Fruit fly (Drosophila melanogaster): ENCODE measurements around the gene omd.
A peak's percentile ranks its signal among the peaks of the same experiment; 100 is the strongest.

Gene omd

DNA sequence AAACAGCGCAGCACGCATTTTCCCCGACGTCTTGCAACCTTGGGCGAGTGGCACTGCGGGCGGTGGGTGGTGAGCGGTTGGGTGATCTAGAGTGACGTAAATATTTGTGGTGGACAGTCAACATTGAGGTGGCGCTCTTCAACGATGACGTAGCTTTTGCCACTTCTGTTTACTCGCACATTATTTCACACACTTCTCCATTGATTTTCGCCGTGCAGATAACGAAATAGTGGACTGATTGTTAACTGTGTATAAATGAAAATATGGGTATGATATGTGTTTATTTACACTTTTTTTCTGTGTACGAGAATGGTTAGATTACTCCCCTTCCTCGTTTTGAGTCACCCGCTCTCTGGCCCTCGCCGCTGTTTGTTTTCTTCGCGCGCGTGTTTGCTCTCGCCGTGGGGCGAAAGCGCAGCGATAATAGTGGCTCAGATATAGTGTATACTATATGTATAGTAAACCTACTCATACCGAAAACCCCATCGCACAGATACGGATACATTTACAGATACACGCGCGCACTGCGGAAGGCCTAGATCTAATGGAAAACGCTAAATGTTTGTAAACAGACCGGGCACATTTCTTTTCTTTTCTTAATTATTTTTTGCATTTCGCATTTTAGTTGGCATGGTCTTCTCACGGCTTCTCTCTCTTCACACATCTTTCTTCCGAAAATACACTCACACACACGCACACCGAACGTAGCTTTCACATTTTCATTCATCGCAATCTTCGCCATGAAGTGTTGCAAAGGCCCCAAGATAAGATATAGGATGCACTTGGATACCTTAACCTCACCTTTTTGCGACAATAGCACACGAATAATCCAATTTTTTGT lies at the start of gene omd:
Gene omd, minus strand, starts transcription at position 840 of the 841 bp plus-strand sequence.
- TF ChIP-seq CG12768 (GFP tag; optimal IDR thresholded peaks at IDR 0.05) (peak; percentile 84), cnc (optimal IDR thresholded peaks at IDR 0.05) (no peak), CG5204 (GFP tag; optimal IDR thresholded peaks at IDR 0.05) (no peak), Mnt (GFP tag; optimal IDR thresholded peaks at IDR 0.05) (peak; percentile 92), CG7045 (GFP tag; optimal IDR thresholded peaks at IDR 0.05) (peak; percentile 77), bab1 (GFP tag; optimal IDR thresholded peaks at IDR 0.05) (no peak), Hr96 (GFP tag; optimal IDR thresholded peaks at IDR 0.05) (peak; percentile 57), CG1620 (GFP tag; optimal IDR thresholded peaks at IDR 0.05) (peak; percentile 8), CG14711 (tag; optimal IDR thresholded peaks at IDR 0.05) (no peak), kay (GFP tag; ENCODE audit: borderline replicate concordance) (peak; percentile 99), Clk (GFP tag; optimal IDR thresholded peaks at IDR 0.05) (peak; percentile 30), tj (GFP tag; optimal IDR thresholded peaks at IDR 0.05) (no peak), CG7101 (tag; optimal IDR thresholded peaks at IDR 0.05) (peak; percentile 76), cic (GFP tag; optimal IDR thresholded peaks at IDR 0.05) (peak; percentile 100), pad (GFP tag; optimal IDR thresholded peaks at IDR 0.05) (peak; percentile 52), CG11617 (GFP tag; optimal IDR thresholded peaks at IDR 0.05) (peak; percentile 65), CG33017 (tag; optimal IDR thresholded peaks at IDR 0.05) (peak; percentile 64), toe (GFP tag; optimal IDR thresholded peaks at IDR 0.05) (peak; percentile 25), Crg-1 (GFP tag; optimal IDR thresholded peaks at IDR 0.05) (peak; percentile 32), ovo (GFP tag; optimal IDR thresholded peaks at IDR 0.05) (peak; percentile 70)

DNA sequence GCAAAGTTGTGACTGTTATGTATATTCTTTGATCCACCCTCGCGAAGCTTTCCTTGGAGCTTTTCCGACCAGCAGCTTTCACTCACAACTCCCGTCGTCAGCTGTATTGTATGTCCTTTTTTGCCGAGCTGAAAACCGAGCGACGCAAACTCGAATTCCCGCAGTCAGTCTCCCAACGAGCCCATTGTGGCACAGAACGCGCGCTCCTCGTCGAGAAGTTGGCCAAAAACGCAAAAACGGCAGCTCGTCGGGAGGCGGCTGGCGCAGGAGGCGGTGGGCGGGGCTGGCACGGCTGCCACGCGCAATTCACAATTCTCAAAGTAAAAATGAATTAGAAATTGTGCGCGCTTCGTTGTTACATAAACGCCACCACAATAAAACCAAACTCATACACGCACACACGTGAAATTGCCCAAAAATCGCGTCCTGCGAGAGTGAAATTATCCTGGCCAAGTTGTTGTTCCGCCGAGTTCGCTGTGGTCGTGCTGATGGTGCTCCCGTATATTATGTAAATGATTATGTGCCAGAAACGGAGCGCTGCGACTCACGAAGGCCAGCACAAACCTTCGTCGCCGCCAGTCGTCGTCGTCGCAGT lies 48.4 kb upstream of the omd start:
- TF ChIP-seq Crg-1 (GFP tag; optimal IDR thresholded peaks at IDR 0.05) (no peak), CG14711 (tag; optimal IDR thresholded peaks at IDR 0.05) (no peak)

DNA sequence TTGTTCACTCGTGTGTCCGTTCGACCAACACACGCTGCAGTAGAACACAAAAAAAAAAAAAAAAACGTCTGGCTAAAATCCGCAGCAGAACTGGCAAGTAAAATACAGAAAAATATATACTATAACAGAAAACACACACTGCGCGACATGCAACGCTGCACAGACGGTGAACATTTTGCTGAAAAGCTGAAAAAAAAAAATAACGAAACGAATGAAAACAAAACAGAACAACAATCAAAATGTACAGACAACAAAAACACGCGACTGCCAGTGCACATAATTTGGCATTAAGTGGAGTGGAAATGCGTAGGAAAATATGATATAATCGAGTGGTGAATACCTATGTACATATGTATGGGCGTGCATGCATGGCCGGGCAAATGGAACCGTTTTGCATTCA lies 43.0 kb upstream of the omd start:
- TF ChIP-seq CG11617 (GFP tag; optimal IDR thresholded peaks at IDR 0.05) (no peak), tj (GFP tag; optimal IDR thresholded peaks at IDR 0.05) (peak; percentile 56), CG1620 (GFP tag; optimal IDR thresholded peaks at IDR 0.05) (no peak)

DNA sequence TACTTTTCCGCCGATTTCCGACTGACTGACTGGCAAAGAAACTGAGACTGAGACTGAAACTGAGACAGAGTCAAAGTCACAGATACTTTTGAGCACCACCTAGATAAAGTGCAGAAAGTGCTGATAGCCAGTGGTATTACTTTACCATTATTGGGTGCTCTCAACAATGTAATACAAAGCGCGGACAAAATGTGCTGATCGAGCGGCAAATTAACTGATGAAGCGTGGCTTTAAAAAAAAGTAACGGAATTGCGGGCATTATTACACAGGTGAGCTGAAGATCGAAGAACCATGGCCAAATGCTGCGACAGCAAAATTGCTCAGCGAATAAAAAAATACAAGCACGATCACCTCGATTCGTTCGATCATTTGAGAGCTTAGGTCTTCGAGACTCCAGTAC lies 41.9 kb upstream of the omd start:
- TF ChIP-seq CG7045 (GFP tag; optimal IDR thresholded peaks at IDR 0.05) (no peak), CG5204 (GFP tag; optimal IDR thresholded peaks at IDR 0.05) (no peak), toe (GFP tag; optimal IDR thresholded peaks at IDR 0.05) (no peak), ovo (GFP tag; optimal IDR thresholded peaks at IDR 0.05) (peak; percentile 48), tj (GFP tag; optimal IDR thresholded peaks at IDR 0.05) (peak; percentile 99), Hr96 (GFP tag; optimal IDR thresholded peaks at IDR 0.05) (no peak)

DNA sequence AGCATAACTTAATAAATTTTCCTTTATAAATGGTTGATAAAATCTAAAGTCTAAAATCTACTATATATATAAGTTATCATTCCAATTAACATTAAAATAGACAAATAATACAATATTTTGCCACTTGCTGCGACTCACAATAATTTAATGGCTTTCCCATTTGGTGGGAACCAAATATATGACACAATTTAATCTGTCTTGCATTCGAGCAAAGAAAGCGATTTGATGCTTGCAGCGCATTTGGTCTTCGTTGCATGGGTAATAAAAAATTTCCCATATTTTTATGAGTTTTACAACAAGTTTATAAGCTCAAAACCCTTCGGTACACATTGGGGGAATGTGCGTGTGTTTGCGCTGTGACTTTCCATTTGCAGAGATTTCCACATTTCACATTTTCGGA lies 39.8 kb upstream of the omd start:
- TF ChIP-seq CG11617 (GFP tag; optimal IDR thresholded peaks at IDR 0.05) (no peak), CG5204 (GFP tag; optimal IDR thresholded peaks at IDR 0.05) (no peak), Hr96 (GFP tag; optimal IDR thresholded peaks at IDR 0.05) (no peak), Mnt (GFP tag; optimal IDR thresholded peaks at IDR 0.05) (no peak), cic (GFP tag; optimal IDR thresholded peaks at IDR 0.05) (no peak), bab1 (GFP tag; optimal IDR thresholded peaks at IDR 0.05) (no peak), Clk (GFP tag; optimal IDR thresholded peaks at IDR 0.05) (no peak), toe (GFP tag; optimal IDR thresholded peaks at IDR 0.05) (no peak), cnc (optimal IDR thresholded peaks at IDR 0.05) (no peak), CG14711 (tag; optimal IDR thresholded peaks at IDR 0.05) (no peak), CG7045 (GFP tag; optimal IDR thresholded peaks at IDR 0.05) (no peak)

DNA sequence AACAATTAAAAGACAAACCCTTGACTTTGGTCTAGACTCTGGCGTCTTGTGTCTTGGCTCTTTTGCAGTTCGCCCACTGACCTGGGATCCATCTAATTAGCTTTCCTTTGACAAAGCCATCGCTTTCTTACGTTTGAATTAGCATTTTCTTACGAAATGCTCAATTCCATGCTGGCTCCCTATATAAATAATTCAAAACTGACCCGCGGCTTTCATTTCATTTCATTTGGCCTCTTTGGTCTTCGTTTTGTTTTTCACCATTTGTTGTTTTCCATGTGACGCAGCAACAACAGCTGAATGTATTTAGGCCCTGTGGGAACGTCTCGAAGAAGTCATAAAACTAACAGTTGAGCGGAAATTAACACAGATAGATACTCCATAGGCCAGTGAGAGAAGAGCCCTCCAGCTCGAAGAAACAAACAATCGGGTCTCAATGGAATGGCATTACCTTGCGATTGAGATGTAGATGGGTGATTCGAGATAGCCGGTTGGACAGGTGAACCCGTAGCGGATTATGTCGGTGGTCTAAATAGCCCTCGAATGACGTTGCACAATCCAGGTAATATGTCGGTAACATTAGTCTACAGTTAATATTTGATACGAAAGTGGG lies 37.1 kb upstream of the omd start:
- TF ChIP-seq kay (GFP tag; ENCODE audit: borderline replicate concordance) (peak; percentile 7), CG33017 (tag; optimal IDR thresholded peaks at IDR 0.05) (no peak)

DNA sequence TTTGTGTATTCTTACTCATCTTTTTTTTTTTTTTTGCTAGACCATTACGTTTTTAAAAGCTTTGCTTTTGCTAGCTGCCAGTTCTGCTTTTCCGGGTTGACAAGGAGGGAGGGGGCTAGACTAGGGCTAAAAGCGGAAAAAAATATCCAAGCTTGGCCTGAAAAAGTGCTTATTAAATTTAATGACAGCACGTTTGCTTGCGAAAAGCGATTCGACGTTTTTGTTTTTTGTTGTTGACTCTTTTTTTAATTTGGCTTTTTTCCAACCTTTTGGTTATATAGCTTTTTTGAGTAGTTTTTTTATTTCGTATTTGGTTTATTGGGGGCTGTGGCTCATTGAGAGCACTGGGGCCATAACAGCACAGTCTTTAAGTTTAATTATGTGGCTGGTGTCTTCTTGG lies 35.4 kb upstream of the omd start:
- no peak for TF ChIP-seq cnc (optimal IDR thresholded peaks at IDR 0.05)
- TF ChIP-seq tj (GFP tag; optimal IDR thresholded peaks at IDR 0.05), result peak; percentile 95
- TF ChIP-seq ovo (GFP tag; optimal IDR thresholded peaks at IDR 0.05), result no peak
- no peak for TF ChIP-seq toe (GFP tag; optimal IDR thresholded peaks at IDR 0.05)
- TF ChIP-seq CG7101 (tag; optimal IDR thresholded peaks at IDR 0.05), result no peak
